Worm (Caenorhabditis elegans) whole organism, L4/young adult: ENCODE data around the gene F53H4.3.

Source experiments
- W03F9.2 ChIP-seq: fragments of 150-350 bp; optimal IDR thresholded peaks from 2 replicates; lab custom pipeline; 2014; ENCODE audit warnings: missing biosample characterization, missing genetic modification characterization
- dao-5 ChIP-seq: sonication (generic microtip); optimal IDR thresholded peaks from 2 replicates; lab custom pipeline; 2016; ENCODE audit warnings: missing genotype, missing genetic modification characterization, moderate library complexity, missing compliant biosample characterization
- him-1 ChIP-seq: sonication (generic microtip); optimal IDR thresholded peaks from 2 replicates; lab custom pipeline; 2016; ENCODE audit warnings: missing genotype, missing genetic modification reagents, missing genetic modification characterization, missing compliant biosample characterization

DNA sequence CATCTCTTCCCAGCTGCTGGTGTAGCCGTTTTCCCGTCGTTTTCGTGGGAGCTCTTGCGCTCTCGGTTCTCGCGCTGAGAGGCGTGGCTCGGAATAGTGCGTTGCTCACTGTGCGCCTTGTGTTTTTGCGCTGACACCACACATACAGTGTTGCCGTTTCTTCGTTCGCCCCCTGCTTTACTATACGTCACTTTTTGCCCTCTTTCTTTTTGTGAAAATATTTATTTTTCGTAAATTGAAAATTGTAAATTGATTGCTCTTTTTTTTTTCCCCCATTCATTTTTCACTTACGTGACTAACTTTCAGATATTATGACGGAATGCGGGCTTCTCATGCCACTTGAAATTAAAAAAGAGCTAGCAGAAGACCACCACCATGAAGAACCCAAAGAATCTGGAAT lies 8.6 kb downstream of the F53H4.3 start, which contains the start of gene gmeb-2:
- TF ChIP-seq dao-5 (tag; lab: Kevin White, UChicago) (no peak), him-1 (tag; lab: Kevin White, UChicago) (no peak), W03F9.2 (tag; lab: Kevin White, UChicago) (no peak)
